Worm (Caenorhabditis elegans) whole organism, L1 larva: Measurements from ENCODE around the gene F48E3.2.

Experiments used
- C34B4.2 ChIP-seq: sonication (generic microtip); optimal IDR thresholded peaks from 2 replicates; lab custom pipeline; 2017; ENCODE audit warnings: mild to moderate bottlenecking, missing genetic modification characterization, missing compliant biosample characterization
- fkh-10 ChIP-seq: sonication (generic microtip); optimal IDR thresholded peaks from 2 replicates; lab custom pipeline; 2017; ENCODE audit warnings: missing biosample characterization, missing genetic modification reagents, missing genetic modification characterization
- ztf-11 ChIP-seq, 2 experiments: sonication (generic microtip); optimal IDR thresholded peaks; 2 replicates each; lab custom pipeline; 2016 to 2017; ENCODE audit warnings: missing genetic modification characterization in 2 of 2, missing biosample characterization in 1 of 2, missing compliant biosample characterization in 1 of 2

DNA sequence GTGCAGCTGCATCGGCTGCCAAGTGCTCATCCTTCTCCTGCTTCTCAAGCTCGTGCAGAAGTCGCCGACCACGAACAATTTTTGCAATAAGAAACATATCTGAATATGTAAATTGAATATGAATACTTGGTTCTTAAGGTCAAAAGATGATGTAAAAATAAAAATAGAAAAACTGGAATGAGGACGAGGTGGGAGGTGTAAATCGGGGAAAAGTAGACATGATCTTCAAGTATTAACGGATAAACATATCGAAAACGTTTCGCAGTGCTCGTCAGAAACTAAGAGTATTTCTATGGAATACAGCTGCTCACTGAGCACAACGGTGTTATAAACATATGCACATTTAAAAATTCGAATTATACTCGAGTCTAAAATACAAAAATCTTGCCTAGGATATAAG lies 47.1 kb upstream of the F48E3.2 start, which contains the start of gene glb-16:
- TF ChIP-seq ztf-11 (tag; optimal IDR thresholded peaks at IDR 0.05; lab: Kevin White, UChicago) (no peak), C34B4.2 (tag; lab: Kevin White, UChicago) (no peak), fkh-10 (GFP tag; lab: Kevin White, UChicago) (no peak)
